Worm (Caenorhabditis elegans) whole organism, L4 larva: Measurements from ENCODE around the gene Y37E11AL.3.

ENCODE experiments used
- D1046.2 ChIP-seq: fragments of 200-800 bp; sonication (Bioruptor generic); IDR thresholded peaks from 2 replicates; pipeline ENCODE4 v1.3.6; 2022; ENCODE audit warnings: missing genetic modification characterization, missing compliant biosample characterization
- F44E2.7 ChIP-seq: fragments of 200-800 bp; sonication (Bioruptor generic); IDR thresholded peaks from 2 replicates; pipeline ENCODE4 v2.1.2; 2022; ENCODE audit warnings: missing genetic modification characterization, missing compliant biosample characterization
- T20F7.1 ChIP-seq: fragments of 200-800 bp; sonication (Bioruptor generic); optimal IDR thresholded peaks from 2 replicates; lab custom pipeline; 2018; ENCODE audit warnings: mild to moderate bottlenecking, missing genetic modification characterization, missing compliant biosample characterization
- T26A8.4 ChIP-seq: fragments of 200-800 bp; sonication (Bioruptor generic); IDR thresholded peaks from 2 replicates; pipeline ENCODE4 v1.3.6; 2022; ENCODE audit warnings: missing genetic modification characterization, missing compliant biosample characterization
- ZK337.2 ChIP-seq: fragments of 200-800 bp; sonication (Bioruptor generic); IDR thresholded peaks from 2 replicates; pipeline ENCODE4 v1.3.6; 2022; ENCODE audit warnings: missing genetic modification reagents, missing genetic modification characterization, missing compliant biosample characterization
- aly-2 ChIP-seq: sonication (generic microtip); optimal IDR thresholded peaks from 2 replicates; lab custom pipeline; 2018; ENCODE audit warnings: missing biosample characterization, missing genetic modification characterization
- ama-1 ChIP-seq: fragments of 150-350 bp; optimal IDR thresholded peaks from 2 replicates; lab custom pipeline; 2014; ENCODE audit warnings: inconsistent platforms, mixed read lengths
- ceh-28 ChIP-seq: fragments of 150-350 bp; optimal IDR thresholded peaks from 2 replicates; lab custom pipeline; 2014; ENCODE audit warnings: missing biosample characterization, missing genetic modification reagents, missing genetic modification characterization
- ceh-32 ChIP-seq: sonication (generic microtip); optimal IDR thresholded peaks from 2 replicates; lab custom pipeline; 2016; ENCODE audit warnings: mild to moderate bottlenecking, missing genetic modification characterization, missing compliant biosample characterization; ENCODE audit not compliant: poor library complexity
- ceh-62 ChIP-seq: sonication (generic microtip); optimal IDR thresholded peaks from 2 replicates; lab custom pipeline; 2017; ENCODE audit warnings: missing biosample characterization, missing genetic modification characterization
- ces-1 ChIP-seq: fragments of 150-350 bp; sonication (generic microtip); optimal IDR thresholded peaks from 4 replicates; lab custom pipeline; 2014; ENCODE audit warnings: missing biosample characterization, missing genetic modification reagents, missing genetic modification characterization
- cey-2 ChIP-seq: sonication (generic microtip); optimal IDR thresholded peaks from 3 replicates; lab custom pipeline; 2017; ENCODE audit warnings: missing genetic modification characterization, mild to moderate bottlenecking, missing compliant biosample characterization, antibody characterized with exemption, borderline replicate concordance; ENCODE audit not compliant: insufficient read depth
- dve-1 ChIP-seq: sonication (generic microtip); optimal IDR thresholded peaks from 2 replicates; lab custom pipeline; 2017; ENCODE audit warnings: antibody characterized with exemption, mild to moderate bottlenecking, missing genetic modification characterization, missing compliant biosample characterization; ENCODE audit not compliant: insufficient read depth
- egl-27 ChIP-seq: sonication (generic microtip); optimal IDR thresholded peaks from 3 replicates; lab custom pipeline; 2017; ENCODE audit warnings: missing biosample characterization, missing genetic modification reagents, missing genetic modification characterization
- fos-1 ChIP-seq: fragments of 150-350 bp; optimal IDR thresholded peaks from 2 replicates; lab custom pipeline; 2014; ENCODE audit warnings: missing biosample characterization, missing genetic modification characterization
- lin-15B ChIP-seq: fragments of 150-350 bp; sonication (generic microtip); optimal IDR thresholded peaks from 3 replicates; lab custom pipeline; 2014; ENCODE audit warnings: missing biosample characterization, missing genetic modification characterization
- mdt-29 ChIP-seq: fragments of 200-800 bp; sonication (Bioruptor generic); IDR thresholded peaks from 2 replicates; pipeline ENCODE4 v1.3.6; 2022; ENCODE audit warnings: missing genetic modification reagents, missing genetic modification characterization, missing compliant biosample characterization
- mxl-3 ChIP-seq: fragments of 200-800 bp; sonication (Bioruptor generic); optimal IDR thresholded peaks from 2 replicates; lab custom pipeline; 2018; ENCODE audit warnings: mild to moderate bottlenecking, missing genetic modification characterization, missing compliant biosample characterization
- nhr-11 ChIP-seq: fragments of 150-350 bp; optimal IDR thresholded peaks from 2 replicates; lab custom pipeline; 2014; ENCODE audit warnings: missing biosample characterization, missing genetic modification characterization
- nhr-48 ChIP-seq: sonication (generic microtip); optimal IDR thresholded peaks from 2 replicates; lab custom pipeline; 2016; ENCODE audit warnings: mild to moderate bottlenecking, missing genetic modification characterization, missing compliant biosample characterization
- nhr-6 ChIP-seq: fragments of 150-350 bp; optimal IDR thresholded peaks from 2 replicates; lab custom pipeline; 2014; ENCODE audit warnings: missing biosample characterization, missing genetic modification characterization
- nhr-77 ChIP-seq: fragments of 150-350 bp; optimal IDR thresholded peaks from 2 replicates; lab custom pipeline; 2014; ENCODE audit warnings: missing biosample characterization, missing genetic modification characterization
- rbr-2 ChIP-seq: sonication (generic microtip); optimal IDR thresholded peaks from 2 replicates; lab custom pipeline; 2016; ENCODE audit warnings: missing genotype, missing genetic modification characterization, missing compliant biosample characterization
- set-16 ChIP-seq: fragments of 200-800 bp; sonication (Bioruptor generic); IDR thresholded peaks from 2 replicates; pipeline ENCODE4 v1.3.6; 2022; ENCODE audit warnings: missing genetic modification reagents, missing genetic modification characterization, missing compliant biosample characterization
- skn-1 ChIP-seq: fragments of 150-350 bp; optimal IDR thresholded peaks from 2 replicates; lab custom pipeline; 2014; ENCODE audit warnings: missing biosample characterization, missing genetic modification characterization
- spr-1 ChIP-seq: sonication (generic microtip); optimal IDR thresholded peaks from 2 replicates; lab custom pipeline; 2016; ENCODE audit warnings: mild to moderate bottlenecking, missing genetic modification characterization, missing compliant biosample characterization
- tag-97 ChIP-seq: fragments of 200-800 bp; sonication (Bioruptor generic); IDR thresholded peaks from 2 replicates; pipeline ENCODE4 v1.3.6; 2022; ENCODE audit warnings: missing genetic modification characterization, missing compliant biosample characterization
- tra-1 ChIP-seq: fragments of 200-800 bp; sonication (Bioruptor generic); IDR thresholded peaks from 2 replicates; pipeline ENCODE4 v1.3.6; 2022; ENCODE audit warnings: missing genetic modification reagents, missing genetic modification characterization, missing compliant biosample characterization
- unc-39 ChIP-seq: sonication (generic microtip); optimal IDR thresholded peaks from 2 replicates; lab custom pipeline; 2017; ENCODE audit warnings: missing biosample characterization, missing genetic modification characterization
- unc-62 ChIP-seq, 3 experiments: fragments of 150-350 bp in 1 of 3; sonication (generic microtip); optimal IDR thresholded peaks in 2 of 3; peaks in 1 of 3; 1 replicate in 1 of 3; 2 replicates in 2 of 3; lab custom pipeline; 2014 to 2017; ENCODE audit warnings: missing biosample characterization in 3 of 3, missing genetic modification characterization in 3 of 3, missing genetic modification reagents in 3 of 3, missing genotype in 1 of 3
- vab-7 ChIP-seq: fragments of 200-800 bp; sonication (Bioruptor generic); IDR thresholded peaks from 2 replicates; pipeline ENCODE4 v1.3.6; 2022; ENCODE audit warnings: missing genetic modification reagents, missing genetic modification characterization, missing compliant biosample characterization
- zag-1 ChIP-seq: fragments of 150-350 bp; optimal IDR thresholded peaks from 2 replicates; lab custom pipeline; 2014; ENCODE audit warnings: missing biosample characterization, missing genetic modification characterization
- zfp-2 ChIP-seq: sonication (generic microtip); optimal IDR thresholded peaks from 2 replicates; lab custom pipeline; 2016; ENCODE audit warnings: mild to moderate bottlenecking, missing genetic modification characterization, missing compliant biosample characterization
- zip-11 ChIP-seq: fragments of 200-800 bp; sonication (Bioruptor generic); IDR thresholded peaks from 2 replicates; pipeline ENCODE4 v1.3.6; 2022; ENCODE audit warnings: missing genetic modification characterization, missing compliant biosample characterization
- ztf-7 ChIP-seq: fragments of 150-350 bp; optimal IDR thresholded peaks from 2 replicates; lab custom pipeline; 2014; ENCODE audit warnings: missing biosample characterization, missing genetic modification characterization

The Y37E11AL.3 gene

ce11 chrIV:3681763-3682162 is 13.0 kb upstream of the Y37E11AL.3 start:
- TF ChIP-seq nhr-77 (tag; lab: Kevin White, UChicago) (no peak), dve-1 (tag; lab: Kevin White, UChicago) (no peak), ceh-28 (tag; lab: Kevin White, UChicago) (no peak), zip-11 (no peak), zag-1 (tag; lab: Kevin White, UChicago) (no peak), aly-2 (no peak), tag-97 (GFP tag; lab: Robert Waterston, UW) (no peak), nhr-6 (tag; lab: Kevin White, UChicago) (no peak)

DNA sequence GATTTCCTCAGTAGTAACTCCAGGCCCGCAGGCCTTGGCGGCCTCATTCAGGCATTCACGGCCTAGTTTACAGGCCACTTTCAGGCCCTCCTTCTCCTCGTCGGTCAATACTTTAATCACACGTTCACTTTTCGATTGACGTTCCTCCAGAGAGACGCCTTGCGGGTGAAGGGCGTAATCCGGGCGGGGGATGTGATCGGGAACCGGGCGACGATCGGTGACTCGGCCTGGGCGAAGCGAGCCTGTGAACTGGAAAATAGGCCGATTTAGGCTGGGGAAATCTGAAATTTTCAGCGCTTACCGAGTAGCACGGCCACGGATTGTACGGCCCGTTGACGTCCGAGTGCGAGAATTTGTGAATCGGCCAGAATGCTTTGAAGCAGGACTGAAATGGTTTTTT is 8.5 kb upstream of the Y37E11AL.3 start:
- TF ChIP-seq spr-1 (tag; lab: Kevin White, UChicago) (no peak), zip-11 (no peak), cey-2 (tag; lab: Kevin White, UChicago) (no peak), D1046.2 (0 out of 2 replicates have a peak, but pooled peaks have one; percentile 46), set-16 (GFP tag; lab: Robert Waterston, UW) (peak; percentile 73)

ce11 chrIV:3686765-3687164 is 8.0 kb upstream of the Y37E11AL.3 start, which contains the start of gene map-1:
Gene map-1, minus strand, starts transcription at chrIV:3686865.
- TF ChIP-seq ceh-32 (no peak), skn-1 (tag; lab: Kevin White, UChicago) (no peak), lin-15B (no peak), rbr-2 (tag; lab: Kevin White, UChicago) (no peak), unc-62 (GFP tag; optimal IDR thresholded peaks at IDR 0.05 in 1 of 2; lab: Kevin White, UChicago) (peak in 1 of 2 experiments; percentile 71), unc-62 (tag; optimal IDR thresholded peaks at IDR 0.05; lab: Kevin White, UChicago) (no peak), mxl-3 (GFP tag; lab: Kevin White, UChicago) (no peak), nhr-48 (tag; lab: Kevin White, UChicago) (no peak)

DNA sequence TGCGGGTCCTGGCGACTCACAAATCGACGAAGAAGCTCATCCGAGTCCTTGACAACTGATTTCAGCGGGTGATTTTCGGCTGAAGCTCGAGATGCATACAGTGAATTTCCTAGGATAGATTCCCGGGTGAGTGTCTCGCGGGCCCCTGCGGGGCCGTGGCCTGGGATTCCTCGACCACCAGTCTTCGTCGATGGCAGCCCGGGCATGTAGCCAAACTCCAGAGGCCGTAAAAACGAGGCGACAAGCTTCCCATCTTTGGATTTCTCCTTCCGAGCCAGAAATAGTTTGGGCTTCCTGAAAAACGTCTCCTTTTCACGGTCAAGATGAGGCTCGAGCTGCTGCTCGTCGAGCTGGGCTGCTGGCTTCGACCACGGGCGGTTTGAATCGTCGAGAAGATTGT is 6.7 kb upstream of the Y37E11AL.3 start:
- no peak for TF ChIP-seq tra-1 (GFP tag; lab: Robert Waterston, UW)
- no peak for TF ChIP-seq nhr-6 (tag; lab: Kevin White, UChicago)
- no peak for TF ChIP-seq F44E2.7
- TF ChIP-seq spr-1 (tag; lab: Kevin White, UChicago), result no peak
- TF ChIP-seq set-16 (GFP tag; lab: Robert Waterston, UW), result peak; percentile 71
- TF ChIP-seq unc-39, result no peak
- TF ChIP-seq, all 104 proteins: peak for 1

DNA sequence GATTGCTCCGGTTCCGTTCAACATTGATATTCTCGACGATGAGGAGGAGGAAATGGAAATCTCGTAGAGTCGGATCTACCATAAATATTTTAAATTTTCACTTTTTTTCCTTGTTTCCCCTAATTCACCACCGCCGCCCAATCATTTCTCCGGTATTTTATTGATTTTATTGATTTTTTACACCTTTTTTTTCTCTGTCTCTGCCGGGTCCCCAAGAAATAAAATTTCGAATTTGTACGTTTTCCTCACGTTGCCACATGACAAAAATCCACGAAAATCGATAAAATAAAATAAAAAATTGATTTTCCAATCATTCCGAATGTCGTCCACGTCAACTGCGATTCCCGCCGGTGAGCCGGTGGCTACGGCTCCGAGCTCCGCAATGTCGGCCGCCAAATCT is 3.5 kb downstream of the Y37E11AL.3 start, which contains the start of gene Y37E11AL.2:
Y37E11AL.2 (plus strand) TSS at position 301 of the 400 bp plus-strand sequence.
- TF ChIP-seq T26A8.4 (GFP tag; lab: Robert Waterston, UW) (no peak), nhr-11 (tag; lab: Kevin White, UChicago) (no peak), ces-1 (GFP tag; lab: Kevin White, UChicago) (no peak), egl-27 (tag; lab: Kevin White, UChicago) (no peak), ZK337.2 (GFP tag; lab: Robert Waterston, UW) (no peak), cey-2 (tag; lab: Kevin White, UChicago) (no peak), ceh-62 (no peak), zfp-2 (no peak), nhr-48 (tag; lab: Kevin White, UChicago) (no peak)

DNA sequence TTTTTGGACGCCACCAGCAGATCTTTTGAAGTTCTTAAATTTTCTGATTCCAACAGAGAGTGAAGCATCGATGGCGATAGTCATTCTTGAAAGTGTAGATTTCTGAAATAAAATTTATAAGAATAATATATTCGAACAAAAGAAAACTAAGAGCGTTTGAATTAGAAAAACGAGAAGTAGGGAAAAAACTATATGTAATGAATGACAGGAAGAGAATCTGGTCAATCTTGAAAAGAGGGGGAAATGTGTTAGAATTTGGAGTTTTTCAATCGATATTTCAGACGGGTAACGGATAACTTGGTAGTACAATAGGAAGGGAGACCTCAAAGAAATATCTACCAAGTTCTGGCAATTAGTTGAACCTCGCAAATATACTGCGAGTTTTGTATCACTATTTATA is 5.8 kb downstream of the Y37E11AL.3 start, which contains the start of gene Y37E11AL.9:
Y37E11AL.9 (minus strand) TSS at position 101 of the 400 bp plus-strand sequence.
- TF ChIP-seq nhr-6 (tag; lab: Kevin White, UChicago) (no peak), zag-1 (tag; lab: Kevin White, UChicago) (no peak), set-16 (GFP tag; lab: Robert Waterston, UW) (no peak), ztf-7 (tag; lab: Kevin White, UChicago) (no peak), vab-7 (GFP tag; lab: Robert Waterston, UW) (no peak), T20F7.1 (GFP tag; lab: Kevin White, UChicago) (no peak), ama-1 (no peak), mdt-29 (no peak), fos-1 (tag; lab: Kevin White, UChicago) (no peak)
